Worm (Caenorhabditis elegans): ENCODE data around the gene Y81G3A.4.

ce11 chrII:13056580-13056979, 34.6 kb upstream of the Y81G3A.4 start, which contains the start of gene zyx-1:
- TF ChIP-seq dao-5 (tag; optimal IDR thresholded peaks at IDR 0.05) (no peak), him-1 (tag; optimal IDR thresholded peaks at IDR 0.05) (no peak), W03F9.2 (tag; optimal IDR thresholded peaks at IDR 0.05) (no peak)

All from whole organism, L4/young adult.